Worm (Caenorhabditis elegans): Measurements from ENCODE around the gene lro-1.

Gene lro-1

DNA sequence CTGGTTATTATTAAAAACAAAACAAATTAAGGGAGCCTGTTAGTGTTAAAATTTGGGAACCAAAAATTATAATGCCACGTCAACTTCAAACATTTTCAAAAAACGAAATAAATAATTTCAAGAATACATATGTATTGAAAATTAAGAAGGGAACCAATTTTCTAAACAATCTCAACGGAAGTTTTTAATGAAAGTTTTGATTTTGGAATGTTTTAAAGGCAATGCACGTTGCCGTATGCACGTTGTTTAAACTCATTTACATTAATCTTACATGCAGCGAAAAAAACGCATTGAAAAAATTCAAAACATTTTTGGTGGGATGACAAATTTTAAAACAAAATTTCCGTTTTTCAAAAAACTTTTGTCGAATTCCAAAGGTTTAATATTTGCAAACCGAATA lies 1.9 kb downstream of the lro-1 start:
- TF ChIP-seq W03F9.2 (tag; optimal IDR thresholded peaks at IDR 0.05) = no peak
- TF ChIP-seq him-1 (tag; optimal IDR thresholded peaks at IDR 0.05) = no peak
- no peak for TF ChIP-seq dao-5 (tag; optimal IDR thresholded peaks at IDR 0.05)

DNA sequence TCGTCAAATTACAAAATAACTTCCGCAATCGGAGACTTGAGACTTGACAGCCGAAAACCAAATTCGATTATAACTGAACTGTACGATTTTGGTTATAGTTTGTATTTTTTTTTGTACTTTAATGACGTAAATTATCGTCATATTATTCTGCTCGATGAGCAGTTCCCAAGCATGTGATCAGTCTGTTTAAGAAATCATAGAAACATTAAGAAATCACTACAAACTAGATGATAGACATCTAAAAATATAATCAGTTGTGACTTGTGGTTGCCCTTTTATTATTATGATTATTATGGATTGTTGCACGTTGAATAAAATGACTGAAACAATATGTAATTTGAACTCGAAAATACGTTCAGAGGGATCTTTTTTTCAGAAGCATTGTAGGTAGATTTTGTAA lies 2.4 kb downstream of the lro-1 start:
- no peak for TF ChIP-seq him-1 (tag; optimal IDR thresholded peaks at IDR 0.05)
- no peak for TF ChIP-seq W03F9.2 (tag; optimal IDR thresholded peaks at IDR 0.05)

- TF ChIP-seq W03F9.2 (tag; optimal IDR thresholded peaks at IDR 0.05) = no peak
- TF ChIP-seq him-1 (tag; optimal IDR thresholded peaks at IDR 0.05) = no peak
- TF ChIP-seq dao-5 (tag; optimal IDR thresholded peaks at IDR 0.05) = no peak
Observed at ce11 chrX:6275343-6275742, 3.5 kb downstream of the lro-1 start.

- TF ChIP-seq dao-5 (tag; optimal IDR thresholded peaks at IDR 0.05) (no peak), him-1 (tag; optimal IDR thresholded peaks at IDR 0.05) (no peak), W03F9.2 (tag; optimal IDR thresholded peaks at IDR 0.05) (no peak)
Observed at ce11 chrX:6276701-6277100, 4.8 kb downstream of the lro-1 start.

DNA sequence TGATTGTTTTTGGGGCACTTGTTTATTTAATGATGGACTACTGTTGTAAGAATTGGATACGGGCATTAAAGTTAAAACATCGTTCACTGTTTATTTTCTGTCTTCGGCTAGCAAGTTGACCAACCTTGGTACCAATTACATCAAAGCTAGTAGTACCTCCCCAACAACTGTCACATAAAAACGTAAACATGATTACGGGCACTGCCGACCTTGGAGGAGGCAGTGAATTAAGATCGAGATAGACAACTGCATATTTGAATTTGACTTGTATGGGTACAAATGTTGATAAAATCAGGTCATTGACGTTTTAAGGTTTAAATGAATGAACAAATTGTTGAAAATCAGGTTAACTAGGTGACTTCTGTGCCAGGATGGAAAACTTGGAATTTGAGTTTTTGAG lies 5.4 kb downstream of the lro-1 start:
- TF ChIP-seq dao-5 (tag; optimal IDR thresholded peaks at IDR 0.05) = no peak
- no peak for TF ChIP-seq him-1 (tag; optimal IDR thresholded peaks at IDR 0.05)
- no peak for TF ChIP-seq W03F9.2 (tag; optimal IDR thresholded peaks at IDR 0.05)

- no peak for TF ChIP-seq W03F9.2 (tag; optimal IDR thresholded peaks at IDR 0.05)
- no peak for TF ChIP-seq dao-5 (tag; optimal IDR thresholded peaks at IDR 0.05)
- no peak for TF ChIP-seq him-1 (tag; optimal IDR thresholded peaks at IDR 0.05)
Observed at ce11 chrX:6278296-6278695, 6.4 kb downstream of the lro-1 start.

DNA sequence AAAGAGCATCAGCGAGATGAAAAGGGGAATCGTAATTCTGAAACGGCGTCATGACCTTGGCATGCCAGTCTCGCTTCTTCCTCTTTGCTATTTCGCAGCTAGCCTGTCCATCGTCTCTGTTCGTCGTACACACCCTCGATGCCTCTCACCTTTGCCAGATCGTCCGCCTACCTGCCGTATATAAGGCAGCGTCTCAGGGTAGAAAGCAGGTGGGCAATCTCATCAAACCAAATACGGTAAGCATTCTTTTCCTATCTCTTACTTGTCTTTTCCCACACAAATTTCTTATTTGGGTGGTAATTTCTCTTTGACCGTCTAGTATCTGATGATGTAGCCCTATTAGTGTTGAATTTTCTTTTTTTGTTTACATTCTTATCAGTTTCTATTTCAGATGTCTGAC lies 7.7 kb downstream of the lro-1 start, which contains the start of gene col-166:
Gene col-166, plus strand, starts transcription at position 392 of the 400 bp plus-strand sequence.
- TF ChIP-seq W03F9.2 (tag; optimal IDR thresholded peaks at IDR 0.05) (no peak), him-1 (tag; optimal IDR thresholded peaks at IDR 0.05) (no peak), dao-5 (tag; optimal IDR thresholded peaks at IDR 0.05) (no peak)

ce11 chrX:6280998-6281397 lies 9.1 kb downstream of the lro-1 start:
- TF ChIP-seq W03F9.2 (tag; optimal IDR thresholded peaks at IDR 0.05) = no peak
- TF ChIP-seq him-1 (tag; optimal IDR thresholded peaks at IDR 0.05) = no peak
- no peak for TF ChIP-seq dao-5 (tag; optimal IDR thresholded peaks at IDR 0.05)

DNA sequence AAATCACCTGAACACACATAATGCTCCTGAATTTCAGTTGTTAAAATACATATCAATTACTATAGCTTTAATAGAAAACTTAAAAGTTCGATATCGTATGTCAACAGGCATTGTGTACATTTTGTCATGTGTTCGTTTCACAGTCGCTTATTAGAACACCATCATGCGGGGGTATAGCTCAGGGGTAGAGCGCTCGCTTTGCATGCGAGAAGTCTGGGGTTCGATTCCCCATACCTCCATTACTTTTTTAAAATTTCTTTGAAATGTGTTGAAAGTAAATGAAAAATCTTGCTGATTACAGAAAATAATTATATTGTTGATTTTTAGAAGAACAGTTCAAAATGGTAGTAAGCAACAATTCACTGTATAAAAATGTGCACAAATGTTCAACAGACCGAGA lies 14.3 kb downstream of the lro-1 start:
- peak; percentile 32 for TF ChIP-seq W03F9.2 (tag; optimal IDR thresholded peaks at IDR 0.05)
- no peak for TF ChIP-seq him-1 (tag; optimal IDR thresholded peaks at IDR 0.05)

ce11 chrX:6289038-6289437 lies 17.1 kb downstream of the lro-1 start:
- no peak for TF ChIP-seq dao-5 (tag; optimal IDR thresholded peaks at IDR 0.05)
- TF ChIP-seq W03F9.2 (tag; optimal IDR thresholded peaks at IDR 0.05) = no peak
- TF ChIP-seq him-1 (tag; optimal IDR thresholded peaks at IDR 0.05) = no peak

DNA sequence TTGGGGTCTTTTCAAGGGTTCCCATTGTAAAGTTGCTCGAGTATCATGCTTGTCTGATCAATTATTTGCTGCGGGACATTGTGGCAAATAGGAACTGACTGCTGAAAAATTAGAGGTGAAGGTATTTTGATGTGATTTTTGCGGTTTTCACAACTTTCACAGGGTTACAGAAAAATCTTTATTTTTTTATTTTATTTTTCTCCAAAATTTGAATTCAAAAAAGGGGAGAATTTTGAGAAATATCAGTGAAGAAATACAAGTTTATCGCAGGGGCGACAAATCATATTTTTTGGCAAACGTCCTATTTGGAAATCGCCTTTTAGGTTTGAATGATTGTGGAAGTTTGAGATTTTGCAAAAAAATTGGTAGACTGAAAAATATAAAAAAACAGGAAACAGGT lies 19.7 kb downstream of the lro-1 start, which contains the start of gene lev-9:
Gene lev-9, minus strand, starts transcription at position 101 of the 400 bp plus-strand sequence.
- TF ChIP-seq him-1 (tag; optimal IDR thresholded peaks at IDR 0.05) (no peak), W03F9.2 (tag; optimal IDR thresholded peaks at IDR 0.05) (no peak), dao-5 (tag; optimal IDR thresholded peaks at IDR 0.05) (no peak)

- TF ChIP-seq W03F9.2 (tag; optimal IDR thresholded peaks at IDR 0.05) (peak; percentile 45), dao-5 (tag; optimal IDR thresholded peaks at IDR 0.05) (peak; percentile 59), him-1 (tag; optimal IDR thresholded peaks at IDR 0.05) (peak; percentile 51)
Observed at ce11 chrX:6292143-6292542, 20.3 kb downstream of the lro-1 start.

ce11 chrX:6292812-6293211 lies 20.9 kb downstream of the lro-1 start, which contains the start of gene mom-1:
Gene mom-1, plus strand, starts transcription at chrX:6293112.
- no peak for TF ChIP-seq him-1 (tag; optimal IDR thresholded peaks at IDR 0.05)
- TF ChIP-seq dao-5 (tag; optimal IDR thresholded peaks at IDR 0.05) = no peak
- TF ChIP-seq W03F9.2 (tag; optimal IDR thresholded peaks at IDR 0.05) = no peak

- TF ChIP-seq W03F9.2 (tag; optimal IDR thresholded peaks at IDR 0.05) (peak; percentile 97), dao-5 (tag; optimal IDR thresholded peaks at IDR 0.05) (peak; percentile 82), him-1 (tag; optimal IDR thresholded peaks at IDR 0.05) (peak; percentile 100)
Observed at ce11 chrX:6296402-6296844, 24.5 kb downstream of the lro-1 start.

DNA sequence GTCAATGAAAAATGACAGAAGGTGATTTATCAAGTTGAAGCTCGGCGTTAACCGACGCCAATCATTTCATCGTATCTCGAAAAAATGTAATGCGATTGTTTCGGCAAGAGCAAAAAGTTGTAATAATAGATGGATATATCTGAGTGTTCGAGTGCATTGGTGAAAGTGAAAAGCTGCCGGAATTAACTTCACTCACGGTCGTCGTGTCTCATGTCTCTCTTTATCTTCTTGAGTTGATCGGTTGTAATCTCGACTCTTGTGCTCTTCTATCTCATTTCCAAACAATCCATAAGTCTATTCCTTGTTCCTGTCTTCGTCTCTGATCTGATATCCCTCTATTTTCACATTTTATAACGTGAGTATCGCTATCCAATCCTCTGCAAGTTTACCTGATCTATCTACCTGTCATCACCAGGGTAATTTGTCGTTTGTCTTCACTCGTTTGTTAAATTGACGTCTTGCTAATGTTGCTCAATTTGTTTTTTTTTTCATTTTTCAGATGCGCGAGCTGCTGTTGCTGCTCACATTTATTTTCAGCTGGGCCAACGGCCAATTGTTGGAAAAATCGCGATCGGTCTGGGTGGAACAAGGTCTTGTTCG lies 27.9 kb downstream of the lro-1 start, which contains the start of gene cest-16:
Gene cest-16, plus strand, starts transcription at position 302 of the 600 bp plus-strand sequence.
- no peak for TF ChIP-seq dao-5 (tag; optimal IDR thresholded peaks at IDR 0.05)
- no peak for TF ChIP-seq W03F9.2 (tag; optimal IDR thresholded peaks at IDR 0.05)
- TF ChIP-seq him-1 (tag; optimal IDR thresholded peaks at IDR 0.05) = no peak
